Worm (Caenorhabditis elegans) whole organism, mixed stage, embryonic: Measurements from ENCODE around the gene Y53G8AL.4.
A peak's percentile ranks its signal among the peaks of the same experiment; 100 is the strongest.

Source experiments
- M03D4.4 ChIP-seq: sonication (generic microtip); optimal IDR thresholded peaks from 2 replicates; lab custom pipeline; 2017; ENCODE audit warnings: mild to moderate bottlenecking, missing genetic modification characterization, missing compliant biosample characterization
- bed-3 ChIP-seq: fragments of 200-800 bp; sonication (Bioruptor generic); optimal IDR thresholded peaks from 3 replicates; lab custom pipeline; 2018; ENCODE audit warnings: mild to moderate bottlenecking, missing genetic modification characterization, moderate library complexity, missing compliant biosample characterization
- blmp-1 ChIP-seq: fragments of 150-350 bp; optimal IDR thresholded peaks from 2 replicates; lab custom pipeline; 2014; ENCODE audit warnings: missing biosample characterization, missing genetic modification characterization
- ceh-39 ChIP-seq: fragments of 150-350 bp; optimal IDR thresholded peaks from 2 replicates; lab custom pipeline; 2014; ENCODE audit warnings: missing biosample characterization, missing genetic modification characterization
- ceh-43 ChIP-seq: fragments of 200-800 bp; sonication (Bioruptor generic); optimal IDR thresholded peaks from 2 replicates; lab custom pipeline; 2018; ENCODE audit warnings: mild to moderate bottlenecking, missing genetic modification characterization, moderate library complexity, missing compliant biosample characterization
- ceh-83 ChIP-seq: fragments of 200-800 bp; sonication (Bioruptor generic); optimal IDR thresholded peaks from 2 replicates; lab custom pipeline; 2018; ENCODE audit warnings: mild to moderate bottlenecking, missing genetic modification characterization, missing compliant biosample characterization
- ces-1 ChIP-seq: fragments of 150-350 bp; optimal IDR thresholded peaks from 2 replicates; lab custom pipeline; 2014; ENCODE audit warnings: missing biosample characterization, missing genetic modification reagents, missing genetic modification characterization
- cnd-1 ChIP-seq: fragments of 200-800 bp; sonication (Bioruptor generic); optimal IDR thresholded peaks from 2 replicates; lab custom pipeline; 2018; ENCODE audit warnings: mild to moderate bottlenecking, missing genetic modification characterization, missing compliant biosample characterization
- drap-1 ChIP-seq: fragments of 200-800 bp; sonication (Bioruptor generic); optimal IDR thresholded peaks from 3 replicates; lab custom pipeline; 2018; ENCODE audit warnings: mild to moderate bottlenecking, missing genetic modification characterization, missing compliant biosample characterization
- elt-1 ChIP-seq: sonication (generic microtip); optimal IDR thresholded peaks from 2 replicates; lab custom pipeline; 2017; ENCODE audit warnings: missing genetic modification characterization, mild to moderate bottlenecking, missing compliant biosample characterization, antibody characterized with exemption, moderate library complexity, borderline replicate concordance; ENCODE audit not compliant: insufficient read depth
- elt-3 ChIP-seq: fragments of 150-350 bp; optimal IDR thresholded peaks from 2 replicates; lab custom pipeline; 2014; ENCODE audit warnings: missing biosample characterization, missing genetic modification characterization
- flh-1 ChIP-seq: fragments of 200-800 bp; sonication (Bioruptor generic); optimal IDR thresholded peaks from 2 replicates; lab custom pipeline; 2018; ENCODE audit warnings: mild to moderate bottlenecking, missing genetic modification characterization, moderate library complexity, missing compliant biosample characterization
- ham-2 ChIP-seq: fragments of 200-800 bp; sonication (Bioruptor generic); optimal IDR thresholded peaks from 2 replicates; lab custom pipeline; 2018; ENCODE audit warnings: mild to moderate bottlenecking, missing genetic modification characterization, missing compliant biosample characterization
- hlh-1 ChIP-seq: fragments of 150-350 bp; optimal IDR thresholded peaks from 2 replicates; lab custom pipeline; 2014; ENCODE audit warnings: missing biosample characterization, missing genetic modification reagents, missing genetic modification characterization
- lin-13 ChIP-seq: fragments of 150-350 bp; optimal IDR thresholded peaks from 2 replicates; lab custom pipeline; 2014; ENCODE audit warnings: missing biosample characterization, missing genetic modification characterization
- lin-32 ChIP-seq: fragments of 200-800 bp; sonication (Bioruptor generic); optimal IDR thresholded peaks from 2 replicates; lab custom pipeline; 2018; ENCODE audit warnings: mild to moderate bottlenecking, missing genetic modification characterization, missing compliant biosample characterization
- lsy-2 ChIP-seq: fragments of 150-350 bp; optimal IDR thresholded peaks from 2 replicates; lab custom pipeline; 2014; ENCODE audit warnings: missing biosample characterization, missing genetic modification characterization
- mab-5 ChIP-seq: fragments of 150-350 bp; optimal IDR thresholded peaks from 2 replicates; lab custom pipeline; 2014; ENCODE audit warnings: missing biosample characterization, missing genetic modification characterization
- mep-1 ChIP-seq: fragments of 150-350 bp; optimal IDR thresholded peaks from 2 replicates; lab custom pipeline; 2017; ENCODE audit warnings: missing biosample characterization, missing genetic modification reagents, missing genetic modification characterization, inconsistent platforms
- mls-2 ChIP-seq: sonication (generic microtip); optimal IDR thresholded peaks from 2 replicates; lab custom pipeline; 2016; ENCODE audit warnings: mild to moderate bottlenecking, missing genetic modification characterization, moderate library complexity, missing compliant biosample characterization
- nhr-12 ChIP-seq: fragments of 150-350 bp; optimal IDR thresholded peaks from 2 replicates; lab custom pipeline; 2014; ENCODE audit warnings: missing biosample characterization, missing genetic modification characterization
- nhr-2 ChIP-seq: fragments of 150-350 bp; optimal IDR thresholded peaks from 2 replicates; lab custom pipeline; 2014; ENCODE audit warnings: missing biosample characterization, missing genetic modification characterization
- nhr-237 ChIP-seq: fragments of 150-350 bp; optimal IDR thresholded peaks from 2 replicates; lab custom pipeline; 2014; ENCODE audit warnings: missing biosample characterization, missing genetic modification characterization
- nhr-28 ChIP-seq: fragments of 150-350 bp; optimal IDR thresholded peaks from 2 replicates; lab custom pipeline; 2014; ENCODE audit warnings: missing biosample characterization, missing genetic modification characterization
- nhr-76 ChIP-seq: sonication (generic microtip); optimal IDR thresholded peaks from 2 replicates; lab custom pipeline; 2017; ENCODE audit warnings: missing biosample characterization, missing genetic modification characterization
- pha-4 ChIP-seq: fragments of 150-350 bp; optimal IDR thresholded peaks from 2 replicates; lab custom pipeline; 2018; ENCODE audit warnings: missing biosample characterization, missing genetic modification reagents, missing genetic modification characterization
- sem-2 ChIP-seq: fragments of 200-800 bp; sonication (Bioruptor generic); optimal IDR thresholded peaks from 2 replicates; lab custom pipeline; 2018; ENCODE audit warnings: mild to moderate bottlenecking, missing genetic modification characterization, missing compliant biosample characterization
- snpc-4 ChIP-seq: fragments of 150-350 bp; optimal IDR thresholded peaks from 2 replicates; lab custom pipeline; 2014; ENCODE audit warnings: missing biosample characterization, missing genetic modification characterization
- sptf-1 ChIP-seq: sonication (generic microtip); optimal IDR thresholded peaks from 2 replicates; lab custom pipeline; 2017; ENCODE audit warnings: mild to moderate bottlenecking, missing genetic modification characterization, moderate library complexity, missing compliant biosample characterization
- tbx-8 ChIP-seq: fragments of 200-800 bp; sonication (Bioruptor generic); optimal IDR thresholded peaks from 2 replicates; lab custom pipeline; 2018; ENCODE audit warnings: mild to moderate bottlenecking, missing genetic modification characterization, moderate library complexity, missing compliant biosample characterization
- unc-120 ChIP-seq: sonication (generic microtip); optimal IDR thresholded peaks from 2 replicates; lab custom pipeline; 2017; ENCODE audit warnings: missing genetic modification characterization, missing compliant biosample characterization; ENCODE audit not compliant: poor library complexity, severe bottlenecking
- unc-39 ChIP-seq: fragments of 150-350 bp; optimal IDR thresholded peaks from 2 replicates; lab custom pipeline; 2014; ENCODE audit warnings: missing biosample characterization, missing genetic modification characterization
- unc-62 ChIP-seq: fragments of 150-350 bp; optimal IDR thresholded peaks from 2 replicates; lab custom pipeline; 2014; ENCODE audit warnings: missing biosample characterization, missing genetic modification reagents, missing genetic modification characterization
- zip-8 ChIP-seq: fragments of 150-350 bp; optimal IDR thresholded peaks from 2 replicates; lab custom pipeline; 2014; ENCODE audit warnings: missing biosample characterization, missing genetic modification characterization
- ztf-11 ChIP-seq: fragments of 150-350 bp; optimal IDR thresholded peaks from 2 replicates; lab custom pipeline; 2014; ENCODE audit warnings: missing biosample characterization, missing genetic modification characterization

The Y53G8AL.4 gene

DNA sequence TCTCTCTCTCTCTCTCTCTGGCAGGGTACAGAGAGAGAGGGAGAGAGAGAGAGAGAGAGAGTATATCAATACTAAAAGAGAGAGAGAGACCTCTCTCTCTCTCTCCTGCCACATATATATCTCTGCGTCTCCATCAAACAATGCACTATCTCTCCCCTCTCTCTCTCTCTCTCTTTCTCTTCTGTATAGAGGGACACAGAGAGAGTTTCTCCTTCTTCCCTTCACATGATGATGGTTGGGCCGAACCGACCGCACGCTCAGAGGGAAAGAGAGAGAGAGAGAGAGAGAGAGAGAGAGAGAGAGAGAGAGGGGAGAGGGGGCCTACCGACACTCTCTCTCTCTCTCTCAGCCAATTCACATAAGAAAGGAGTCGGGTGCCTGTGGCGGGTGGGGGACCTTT lies 21.2 kb upstream of the Y53G8AL.4 start:
- TF ChIP-seq bed-3 (GFP tag; lab: Kevin White, UChicago) = no peak
- no peak for TF ChIP-seq lin-13
- TF ChIP-seq nhr-28 = no peak
- TF ChIP-seq unc-39 (tag; lab: Kevin White, UChicago) = no peak
- TF ChIP-seq cnd-1 (tag; lab: Kevin White, UChicago) = peak; percentile 37
- peak; percentile 30 for TF ChIP-seq M03D4.4 (tag; lab: Kevin White, UChicago)
- no peak for TF ChIP-seq mls-2 (tag; lab: Kevin White, UChicago)
- peak; percentile 93 for TF ChIP-seq unc-62 (GFP tag; lab: Kevin White, UChicago)
- no peak for TF ChIP-seq ham-2
- no peak for TF ChIP-seq nhr-2 (tag; lab: Kevin White, UChicago)
- TF ChIP-seq mab-5 = no peak
- TF ChIP-seq tbx-8 (GFP tag; lab: Kevin White, UChicago) = peak; percentile 46
- no peak for TF ChIP-seq ceh-39
- peak; percentile 66 for TF ChIP-seq unc-120 (tag; lab: Kevin White, UChicago)
- no peak for TF ChIP-seq pha-4
- peak; percentile 52 for TF ChIP-seq nhr-237 (tag; lab: Kevin White, UChicago)
- no peak for TF ChIP-seq zip-8
- TF ChIP-seq sptf-1 (tag; lab: Kevin White, UChicago) = peak; percentile 66
- TF ChIP-seq flh-1 (GFP tag; lab: Kevin White, UChicago) = no peak
- TF ChIP-seq nhr-76 = no peak
- TF ChIP-seq nhr-12 (tag; lab: Kevin White, UChicago) = no peak
- TF ChIP-seq ceh-83 (GFP tag; lab: Kevin White, UChicago) = peak; percentile 68
- no peak for TF ChIP-seq snpc-4 (tag; lab: Kevin White, UChicago)
- no peak for TF ChIP-seq drap-1 (GFP tag; lab: Kevin White, UChicago)
- peak; percentile 55 for TF ChIP-seq ces-1
- TF ChIP-seq ceh-43 (GFP tag; lab: Kevin White, UChicago) = no peak
- TF ChIP-seq hlh-1 = no peak
- TF ChIP-seq mep-1 (tag; lab: Kevin White, UChicago) = no peak
- TF ChIP-seq elt-3 = no peak
- TF ChIP-seq sem-2 = no peak
- no peak for TF ChIP-seq blmp-1 (tag; lab: Kevin White, UChicago)
- TF ChIP-seq ztf-11 (tag; lab: Kevin White, UChicago) = no peak
- no peak for TF ChIP-seq lin-32 (GFP tag; lab: Kevin White, UChicago)
- peak; percentile 63 for TF ChIP-seq lsy-2 (tag; lab: Kevin White, UChicago)
- no peak for TF ChIP-seq elt-1 (tag; lab: Kevin White, UChicago)

- TF ChIP-seq unc-62 (GFP tag; lab: Kevin White, UChicago) (no peak), elt-1 (tag; lab: Kevin White, UChicago) (no peak), ces-1 (no peak), ham-2 (no peak), elt-3 (no peak), nhr-12 (tag; lab: Kevin White, UChicago) (no peak), lin-13 (no peak), sptf-1 (tag; lab: Kevin White, UChicago) (no peak), nhr-28 (no peak), flh-1 (GFP tag; lab: Kevin White, UChicago) (no peak), bed-3 (GFP tag; lab: Kevin White, UChicago) (no peak), lsy-2 (tag; lab: Kevin White, UChicago) (no peak), zip-8 (no peak), ceh-83 (GFP tag; lab: Kevin White, UChicago) (no peak)
Observed at ce11 chrIII:3266602-3267001, 16.2 kb upstream of the Y53G8AL.4 start, which contains the start of gene Y53G8AM.7. Y53G8AM.7 (minus strand) TSS chrIII:3266702.

- TF ChIP-seq ham-2 (no peak), ztf-11 (tag; lab: Kevin White, UChicago) (no peak), sptf-1 (tag; lab: Kevin White, UChicago) (no peak), ceh-83 (GFP tag; lab: Kevin White, UChicago) (no peak), ceh-39 (no peak), blmp-1 (tag; lab: Kevin White, UChicago) (no peak), unc-39 (tag; lab: Kevin White, UChicago) (no peak), hlh-1 (no peak), unc-120 (tag; lab: Kevin White, UChicago) (no peak)
Observed at ce11 chrIII:3263696-3264095, 13.2 kb upstream of the Y53G8AL.4 start.
